Worm (Caenorhabditis elegans) whole organism, young adult: ENCODE measurements around the gene C16A3.2.

Experiments used
- B0035.1 ChIP-seq: sonication (generic microtip); optimal IDR thresholded peaks from 2 replicates; lab custom pipeline; 2016; ENCODE audit warnings: missing genetic modification characterization, mild to moderate bottlenecking, missing compliant biosample characterization, missing genotype, missing genetic modification reagents
- C17E4.6 ChIP-seq: fragments of 200-800 bp; sonication (Bioruptor generic); IDR thresholded peaks from 2 replicates; pipeline ENCODE4 v1.3.6; 2022; ENCODE audit warnings: missing genetic modification reagents, missing genetic modification characterization, missing compliant biosample characterization
- F57C9.4 ChIP-seq: sonication (generic microtip); optimal IDR thresholded peaks from 2 replicates; lab custom pipeline; 2017; ENCODE audit warnings: mild to moderate bottlenecking, missing genetic modification characterization, missing compliant biosample characterization
- ama-1 ChIP-seq, 3 experiments: fragments of 150-350 bp in 1 of 3; sonication (generic microtip) in 2 of 3; optimal IDR thresholded peaks; 2 replicates each; lab custom pipeline; 2014 to 2018; ENCODE audit warnings: missing biosample characterization in 2 of 3, missing genetic modification characterization in 2 of 3, missing genetic modification reagents in 2 of 3
- madf-6 ChIP-seq: fragments of 200-800 bp; sonication (Bioruptor generic); IDR thresholded peaks from 2 replicates; pipeline ENCODE4 v1.3.6; 2022; ENCODE audit warnings: missing genetic modification reagents, missing genetic modification characterization, missing compliant biosample characterization
- tlf-1 ChIP-seq: fragments of 200-800 bp; sonication (Bioruptor generic); optimal IDR thresholded peaks from 2 replicates; lab custom pipeline; 2018; ENCODE audit warnings: mild to moderate bottlenecking, missing genetic modification characterization, missing compliant biosample characterization
- unc-130 ChIP-seq: sonication (generic microtip); optimal IDR thresholded peaks from 2 replicates; lab custom pipeline; 2016; ENCODE audit warnings: missing genetic modification reagents, missing genetic modification characterization, missing compliant biosample characterization
- ztf-28 ChIP-seq: fragments of 200-800 bp; sonication (Bioruptor generic); IDR thresholded peaks from 2 replicates; pipeline ENCODE4 v1.3.6; 2022; ENCODE audit warnings: missing genetic modification reagents, missing genetic modification characterization, missing compliant biosample characterization

DNA sequence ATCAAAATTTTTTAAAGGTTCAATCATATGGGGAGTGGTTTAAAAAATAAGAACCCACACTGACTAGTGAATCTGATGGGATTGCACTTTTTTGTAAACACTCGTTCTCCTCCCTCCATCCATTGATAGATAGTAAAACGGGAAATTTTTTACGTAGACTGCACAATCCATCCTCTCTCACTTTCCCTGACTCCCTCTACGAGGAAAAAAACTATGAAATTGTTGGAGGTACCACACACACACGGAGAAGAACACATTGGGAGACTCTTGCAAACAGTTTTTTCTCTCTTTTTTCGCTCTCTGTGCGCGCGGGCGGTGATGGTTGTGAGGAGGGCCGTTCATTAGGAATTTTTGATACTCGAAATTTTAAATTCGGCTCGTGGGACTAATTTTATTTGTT lies 34.3 kb upstream of the C16A3.2 start:
- TF ChIP-seq madf-6 (GFP tag; lab: Robert Waterston, UW) (no peak), B0035.1 (tag; lab: Kevin White, UChicago) (no peak), C17E4.6 (GFP tag; lab: Robert Waterston, UW) (no peak), ztf-28 (GFP tag; lab: Robert Waterston, UW) (no peak), ama-1 (optimal IDR thresholded peaks at IDR 0.05; lab: Kevin White, UChicago) (no peak), ama-1 (GFP tag; optimal IDR thresholded peaks at IDR 0.05; lab: Kevin White, UChicago) (no peak), tlf-1 (GFP tag; lab: Kevin White, UChicago) (no peak), F57C9.4 (tag; lab: Kevin White, UChicago) (no peak), unc-130 (no peak)
